Worm (Caenorhabditis elegans) whole organism, L4/young adult: ENCODE measurements around the gene epac-1.

Experiments used
- dao-5 ChIP-seq: sonication (generic microtip); optimal IDR thresholded peaks from 2 replicates; lab custom pipeline; 2016; ENCODE audit warnings: missing genotype, missing genetic modification characterization, moderate library complexity, missing compliant biosample characterization
- him-1 ChIP-seq: sonication (generic microtip); optimal IDR thresholded peaks from 2 replicates; lab custom pipeline; 2016; ENCODE audit warnings: missing genotype, missing genetic modification reagents, missing genetic modification characterization, missing compliant biosample characterization

DNA sequence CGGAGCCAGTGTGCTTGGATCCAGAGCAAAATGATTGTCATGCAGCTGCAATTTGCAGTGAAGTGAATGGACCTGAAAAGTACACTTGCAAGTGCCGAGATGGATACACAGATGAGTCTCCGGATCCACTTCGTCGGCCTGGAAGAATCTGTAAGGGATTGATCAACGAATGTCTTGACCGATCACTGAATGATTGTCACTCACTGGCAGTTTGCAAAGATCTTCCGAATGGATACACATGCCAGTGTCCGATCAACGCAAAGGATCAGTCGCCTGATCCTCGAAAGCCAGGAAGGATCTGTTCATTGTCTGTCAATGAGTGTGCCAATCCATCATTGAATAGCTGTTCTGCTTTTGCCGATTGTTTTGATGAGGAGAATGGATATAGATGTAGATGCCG, 9.6 kb upstream of the epac-1 start:
- no peak for TF ChIP-seq him-1 (tag; lab: Kevin White, UChicago)
- TF ChIP-seq dao-5 (tag; lab: Kevin White, UChicago) = no peak
